Fruit fly (Drosophila melanogaster): Measurements from ENCODE around the gene CG18213.

- TF ChIP-seq Eip78C (GFP tag) (no peak), CG6854 (GFP tag; optimal IDR thresholded peaks at IDR 0.05) (no peak), salr (GFP tag; optimal IDR thresholded peaks at IDR 0.05) (no peak), dsx (GFP tag; optimal IDR thresholded peaks at IDR 0.05; ENCODE audit: poor library complexity, severe bottlenecking) (no peak), spab (GFP tag; optimal IDR thresholded peaks at IDR 0.05) (no peak), CG6808 (GFP tag; optimal IDR thresholded peaks at IDR 0.05) (no peak), Smox (GFP tag; optimal IDR thresholded peaks at IDR 0.05) (no peak), acj6 (GFP tag; optimal IDR thresholded peaks at IDR 0.05) (no peak), dac (GFP tag; optimal IDR thresholded peaks at IDR 0.05) (no peak), Ets96B (tag; optimal IDR thresholded peaks at IDR 0.05) (no peak), CG15336 (GFP tag; IDR thresholded peaks at IDR 0.05) (no peak), CG8119 (GFP tag; IDR thresholded peaks at IDR 0.05) (no peak)
Measured at dm6 chr3R:17035945-17036344, 4.1 kb downstream of the CG18213 start, which contains the start of gene CG4009.
